Worm (Caenorhabditis elegans): Measurements from ENCODE around the gene sri-62.

Gene sri-62

ce11 chrII:2710919-2711318, 12.6 kb upstream of the sri-62 start, which contains the start of gene T05A8.2:
Gene T05A8.2, minus strand, starts transcription at chrII:2711019.
- no peak for TF ChIP-seq mdl-1 (tag; optimal IDR thresholded peaks at IDR 0.05)
- no peak for TF ChIP-seq tlp-1 (tag; optimal IDR thresholded peaks at IDR 0.05)
- TF ChIP-seq ceh-90 (tag; optimal IDR thresholded peaks at IDR 0.05), result no peak

- no peak for TF ChIP-seq lsy-2 (tag; optimal IDR thresholded peaks at IDR 0.05)
- no peak for TF ChIP-seq C34B4.2 (tag; optimal IDR thresholded peaks at IDR 0.05)
- TF ChIP-seq elt-2 (tag; optimal IDR thresholded peaks at IDR 0.05), result no peak
- no peak for TF ChIP-seq nhr-19 (GFP tag; conservative IDR thresholded peaks at IDR 0.05)
- TF ChIP-seq efl-3 (GFP tag; optimal IDR thresholded peaks at IDR 0.05), result no peak
- no peak for TF ChIP-seq mab-9 (GFP tag; IDR thresholded peaks at IDR 0.05)
- no peak for TF ChIP-seq nhr-20 (tag; optimal IDR thresholded peaks at IDR 0.05)
- no peak for TF ChIP-seq fkh-10 (GFP tag; optimal IDR thresholded peaks at IDR 0.05)
- no peak for TF ChIP-seq sptf-1 (tag; optimal IDR thresholded peaks at IDR 0.05)
- TF ChIP-seq nhr-28 (tag; optimal IDR thresholded peaks at IDR 0.05), result no peak
- TF ChIP-seq rnt-1 (tag; optimal IDR thresholded peaks at IDR 0.05), result no peak
- TF ChIP-seq tbx-2 (tag; optimal IDR thresholded peaks at IDR 0.05), result no peak
- TF ChIP-seq nhr-76 (tag; optimal IDR thresholded peaks at IDR 0.05), result no peak
- no peak for TF ChIP-seq efl-1 (optimal IDR thresholded peaks at IDR 0.05)
- TF ChIP-seq efl-1 (GFP tag; optimal IDR thresholded peaks at IDR 0.05 in 1 of 2), result no peak
- no peak for TF ChIP-seq ama-1 (optimal IDR thresholded peaks at IDR 0.05)
- TF ChIP-seq nhr-84 (tag; optimal IDR thresholded peaks at IDR 0.05), result no peak
- TF ChIP-seq hpl-2 (GFP tag; optimal IDR thresholded peaks at IDR 0.05), result no peak
- TF ChIP-seq ces-1 (GFP tag; optimal IDR thresholded peaks at IDR 0.05), result no peak
- no peak for TF ChIP-seq nhr-12 (tag; optimal IDR thresholded peaks at IDR 0.05)
Measured at ce11 chrII:2709942-2710341, 11.7 kb upstream of the sri-62 start, which contains the start of gene T05A8.1. Gene T05A8.1, minus strand, starts transcription at chrII:2710042.

ce11 chrII:2707872-2708271, 9.6 kb upstream of the sri-62 start, which contains the start of gene Y47G7B.2:
Gene Y47G7B.2, minus strand, starts transcription at chrII:2708014.
- TF ChIP-seq efl-3 (GFP tag; optimal IDR thresholded peaks at IDR 0.05) (no peak), ets-5 (GFP tag; IDR thresholded peaks at IDR 0.05) (no peak), snpc-4 (tag; optimal IDR thresholded peaks at IDR 0.05) (no peak), efl-1 (optimal IDR thresholded peaks at IDR 0.05) (peak; percentile 29 to 64), efl-1 (GFP tag; optimal IDR thresholded peaks at IDR 0.05 in 1 of 2) (no peak), nhr-47 (tag; optimal IDR thresholded peaks at IDR 0.05) (peak; percentile 23), rnt-1 (tag; optimal IDR thresholded peaks at IDR 0.05) (peak; percentile 29), lin-35 (GFP tag; optimal IDR thresholded peaks at IDR 0.05) (peak in 1 of 2 experiments; percentile 34), nhr-85 (tag) (no peak), unc-130 (tag; optimal IDR thresholded peaks at IDR 0.05) (no peak), fkh-8 (tag; optimal IDR thresholded peaks at IDR 0.05) (peak; percentile 55), nhr-71 (tag; optimal IDR thresholded peaks at IDR 0.05) (peak; percentile 42), nhr-20 (tag; optimal IDR thresholded peaks at IDR 0.05) (peak; percentile 7), nhr-76 (tag; optimal IDR thresholded peaks at IDR 0.05) (no peak), lin-14 (GFP tag; optimal IDR thresholded peaks at IDR 0.05) (peak; percentile 66), xbp-1 (tag; optimal IDR thresholded peaks at IDR 0.05) (no peak), mdl-1 (tag; optimal IDR thresholded peaks at IDR 0.05) (peak in 1 of 2 experiments; percentile 8)

ce11 chrII:2705200-2705599, 6.9 kb upstream of the sri-62 start, which contains the start of gene srh-128:
Gene srh-128, minus strand, starts transcription at chrII:2705300.
- no peak for TF ChIP-seq nhr-47 (tag; optimal IDR thresholded peaks at IDR 0.05)
- TF ChIP-seq unc-30 (tag; optimal IDR thresholded peaks at IDR 0.05), result no peak
- TF ChIP-seq lin-13 (GFP tag; optimal IDR thresholded peaks at IDR 0.05), result no peak
- no peak for TF ChIP-seq grh-1 (GFP tag; IDR thresholded peaks at IDR 0.05)
- no peak for TF ChIP-seq nhr-76 (tag; optimal IDR thresholded peaks at IDR 0.05)
- TF ChIP-seq nhr-12 (tag; optimal IDR thresholded peaks at IDR 0.05), result no peak
- no peak for TF ChIP-seq sptf-1 (tag; optimal IDR thresholded peaks at IDR 0.05)
- no peak for TF ChIP-seq fos-1 (tag; optimal IDR thresholded peaks at IDR 0.05)
- no peak for TF ChIP-seq rnt-1 (tag; optimal IDR thresholded peaks at IDR 0.05)
- no peak for TF ChIP-seq unc-130 (tag; optimal IDR thresholded peaks at IDR 0.05)
- TF ChIP-seq dpl-1 (GFP tag; optimal IDR thresholded peaks at IDR 0.05), result no peak
- TF ChIP-seq unc-86 (tag; optimal IDR thresholded peaks at IDR 0.05), result no peak
- no peak for TF ChIP-seq vab-15 (tag; optimal IDR thresholded peaks at IDR 0.05)
- no peak for TF ChIP-seq ceh-82 (tag; optimal IDR thresholded peaks at IDR 0.05)
- TF ChIP-seq irx-1 (tag; optimal IDR thresholded peaks at IDR 0.05), result no peak
- no peak for TF ChIP-seq snpc-4 (tag; optimal IDR thresholded peaks at IDR 0.05)
- no peak for TF ChIP-seq lsy-2 (tag; optimal IDR thresholded peaks at IDR 0.05)
- no peak for TF ChIP-seq zip-4 (GFP tag; optimal IDR thresholded peaks at IDR 0.05)
- TF ChIP-seq nhr-85 (tag), result no peak
- no peak for TF ChIP-seq hlh-17 (GFP tag; optimal IDR thresholded peaks at IDR 0.05; ENCODE audit: borderline replicate concordance)

All from whole organism, L1 larva.